Fruit fly (Drosophila melanogaster) whole organism, embryonic: Measurements from ENCODE around the gene Cp18.
A peak's percentile ranks its signal among the peaks of the same experiment; 100 is the strongest.

Experiments
- Adf1 ChIP-seq: fragments of 200-800 bp; sonication (Bioruptor generic); IDR thresholded peaks from 2 replicates; pipeline ENCODE4 v1.3.6; 2022; ENCODE audit warnings: missing biosample characterization, missing genetic modification characterization
- Antp ChIP-seq: fragments of 200-800 bp; sonication (Bioruptor generic); optimal IDR thresholded peaks from 3 replicates; lab custom pipeline; 2016; ENCODE audit warnings: missing biosample characterization, missing genetic modification characterization
- Bdp1 ChIP-seq: fragments of 200-800 bp; sonication (Bioruptor generic); optimal IDR thresholded peaks from 3 replicates; lab custom pipeline; 2016; ENCODE audit warnings: missing biosample characterization, missing genetic modification characterization
- Bgb ChIP-seq: fragments of 200-800 bp; sonication (Bioruptor generic); IDR thresholded peaks from 2 replicates; pipeline ENCODE4 v1.3.6; 2022; ENCODE audit warnings: missing biosample characterization, missing genetic modification characterization; ENCODE audit not compliant: partially characterized antibody
- CG10321 ChIP-seq: fragments of 200-800 bp; sonication (Bioruptor generic); IDR thresholded peaks from 2 replicates; pipeline ENCODE4 v1.3.6; 2022; ENCODE audit warnings: missing biosample characterization, missing genetic modification characterization
- CG12236 ChIP-seq: fragments of 200-800 bp; sonication (Bioruptor generic); optimal IDR thresholded peaks from 2 replicates; lab custom pipeline; 2016; ENCODE audit warnings: missing biosample characterization, missing genetic modification characterization
- CG13123 ChIP-seq: fragments of 200-800 bp; sonication (Bioruptor generic); optimal IDR thresholded peaks from 2 replicates; lab custom pipeline; 2016; ENCODE audit warnings: missing biosample characterization, missing genetic modification characterization
- CG14050 ChIP-seq: fragments of 200-800 bp; sonication (Bioruptor generic); IDR thresholded peaks from 3 replicates; pipeline ENCODE4 v1.3.6; 2022; ENCODE audit warnings: missing biosample characterization, missing genetic modification characterization
- CG16863 ChIP-seq: fragments of 200-800 bp; sonication (Bioruptor generic); optimal IDR thresholded peaks from 3 replicates; lab custom pipeline; 2016; ENCODE audit warnings: missing biosample characterization, missing genetic modification characterization
- CG17359 ChIP-seq: fragments of 200-800 bp; sonication (Bioruptor generic); optimal IDR thresholded peaks from 3 replicates; lab custom pipeline; 2018; ENCODE audit warnings: missing biosample characterization, mild to moderate bottlenecking, missing genetic modification characterization, moderate library complexity
- CG3726 ChIP-seq: fragments of 200-800 bp; sonication (Bioruptor generic); IDR thresholded peaks from 3 replicates; pipeline ENCODE4, ENCODE4 v1.3.6; 2022; ENCODE audit warnings: missing biosample characterization, missing genetic modification characterization
- CG3995 ChIP-seq: fragments of 200-800 bp; sonication (Bioruptor generic); optimal IDR thresholded peaks from 3 replicates; lab custom pipeline; 2016; ENCODE audit warnings: missing biosample characterization, missing genetic modification characterization
- CG4820 ChIP-seq: fragments of 200-800 bp; sonication (Bioruptor generic); optimal IDR thresholded peaks from 3 replicates; lab custom pipeline; 2016; ENCODE audit warnings: missing biosample characterization, missing genetic modification characterization
- CG6791 ChIP-seq: fragments of 200-800 bp; sonication (Bioruptor generic); IDR thresholded peaks from 3 replicates; pipeline ENCODE4 v1.3.6; 2022; ENCODE audit warnings: missing biosample characterization, missing genetic modification characterization; ENCODE audit not compliant: partially characterized antibody
- CG6854 ChIP-seq: fragments of 200-800 bp; sonication (Bioruptor generic); optimal IDR thresholded peaks from 3 replicates; lab custom pipeline; 2017; ENCODE audit warnings: missing biosample characterization, mild to moderate bottlenecking, missing genetic modification characterization
- CG7556 ChIP-seq: fragments of 200-800 bp; sonication (Bioruptor generic); optimal IDR thresholded peaks from 2 replicates; lab custom pipeline; 2017; ENCODE audit warnings: missing biosample characterization, mild to moderate bottlenecking, missing genetic modification characterization
- CG7745 ChIP-seq: fragments of 200-800 bp; sonication (Bioruptor generic); optimal IDR thresholded peaks from 2 replicates; lab custom pipeline; 2018; ENCODE audit warnings: missing biosample characterization, mild to moderate bottlenecking, missing genetic modification characterization, moderate library complexity
- CG7839 ChIP-seq: fragments of 200-800 bp; sonication (Bioruptor generic); optimal IDR thresholded peaks from 3 replicates; lab custom pipeline; 2018; ENCODE audit warnings: missing biosample characterization, mild to moderate bottlenecking, missing genetic modification characterization, moderate library complexity
- CG8089 ChIP-seq: fragments of 200-800 bp; sonication (Bioruptor generic); optimal IDR thresholded peaks from 3 replicates; lab custom pipeline; 2016; ENCODE audit warnings: missing biosample characterization, missing genetic modification characterization
- CG9817 ChIP-seq: fragments of 200-800 bp; sonication (Bioruptor generic); optimal IDR thresholded peaks from 2 replicates; lab custom pipeline; 2018; ENCODE audit warnings: missing biosample characterization, mild to moderate bottlenecking, missing genetic modification characterization, moderate library complexity
- CG9932 ChIP-seq: fragments of 200-800 bp; sonication (Bioruptor generic); IDR thresholded peaks from 2 replicates; pipeline ENCODE4 v1.3.6; 2022; ENCODE audit warnings: missing biosample characterization, missing genetic modification characterization
- CrebB ChIP-seq: fragments of 200-800 bp; sonication (Bioruptor generic); optimal IDR thresholded peaks from 3 replicates; lab custom pipeline; 2018; ENCODE audit warnings: missing biosample characterization, mild to moderate bottlenecking, missing genetic modification characterization
- D ChIP-seq, 2 experiments: fragments of 200-800 bp in 1 of 2; fragments of >200 bp in 1 of 2; sonication (Bioruptor generic) in 1 of 2; optimal IDR thresholded peaks; 2 replicates in 1 of 2; 3 replicates in 1 of 2; lab custom pipeline; 2017; ENCODE audit warnings: mild to moderate bottlenecking in 1 of 2, missing biosample characterization in 1 of 2, missing genetic modification characterization in 1 of 2, missing genetic modification reagents in 1 of 2
- Dll ChIP-seq: fragments of 200-800 bp; sonication (Bioruptor generic); IDR thresholded peaks from 4 replicates; pipeline ENCODE4 v1.3.6; 2022; ENCODE audit warnings: missing biosample characterization, missing genetic modification characterization; ENCODE audit not compliant: partially characterized antibody
- E2f1 ChIP-seq: fragments of 200-800 bp; sonication (Bioruptor generic); IDR thresholded peaks from 2 replicates; pipeline ENCODE4 v1.3.6; 2022; ENCODE audit warnings: missing biosample characterization, missing genetic modification characterization
- HLHmδ ChIP-seq: fragments of 200-800 bp; sonication (Bioruptor generic); optimal IDR thresholded peaks from 2 replicates; lab custom pipeline; 2018; ENCODE audit warnings: missing biosample characterization, mild to moderate bottlenecking, missing genetic modification characterization, moderate library complexity
- Hand ChIP-seq: fragments of 200-800 bp; sonication (Bioruptor generic); optimal IDR thresholded peaks from 2 replicates; lab custom pipeline; 2017; ENCODE audit warnings: mild to moderate bottlenecking, missing biosample characterization, missing genetic modification reagents, missing genetic modification characterization
- HmgD ChIP-seq: fragments of 200-800 bp; sonication (Bioruptor generic); optimal IDR thresholded peaks from 3 replicates; lab custom pipeline; 2016; ENCODE audit warnings: missing biosample characterization, missing genetic modification characterization
- Hr51 ChIP-seq, 2 experiments: fragments of 200-800 bp; sonication (Bioruptor generic); optimal IDR thresholded peaks; 2 replicates in 1 of 2; 3 replicates in 1 of 2; lab custom pipeline; 2016 to 2018; ENCODE audit warnings: missing biosample characterization in 2 of 2, missing genetic modification characterization in 2 of 2, mild to moderate bottlenecking in 1 of 2, moderate library complexity in 1 of 2
- MESR4 ChIP-seq: fragments of 200-800 bp; sonication (Bioruptor generic); optimal IDR thresholded peaks from 2 replicates; lab custom pipeline; 2018; ENCODE audit warnings: missing biosample characterization, mild to moderate bottlenecking, missing genetic modification characterization, moderate library complexity
- Oaz ChIP-seq: fragments of 200-800 bp; sonication (Bioruptor generic); IDR thresholded peaks from 2 replicates; pipeline ENCODE4 v1.3.6; 2022; ENCODE audit warnings: missing biosample characterization, missing genetic modification characterization
- Poxn ChIP-seq: fragments of 200-800 bp; sonication (Bioruptor generic); IDR thresholded peaks from 2 replicates; pipeline ENCODE4 v1.3.6; 2022; ENCODE audit warnings: missing biosample characterization, missing genetic modification characterization
- Ravus ChIP-seq: fragments of 200-800 bp; sonication (Bioruptor generic); IDR thresholded peaks from 2 replicates; pipeline ENCODE4 v1.3.6; 2022; ENCODE audit warnings: missing biosample characterization, missing genetic modification characterization
- Sin3A ChIP-seq: fragments of >200 bp; optimal IDR thresholded peaks from 2 replicates; lab custom pipeline; 2018
- Taf1 ChIP-seq: fragments of 200-800 bp; sonication (Bioruptor generic); IDR thresholded peaks from 2 replicates; pipeline ENCODE4 v1.3.6; 2022; ENCODE audit warnings: missing biosample characterization, missing genetic modification characterization
- Vsx1 ChIP-seq: fragments of 200-800 bp; sonication (Bioruptor generic); optimal IDR thresholded peaks from 2 replicates; lab custom pipeline; 2017; ENCODE audit warnings: missing biosample characterization, mild to moderate bottlenecking, missing genetic modification characterization, missing genetic modification reagents
- ase ChIP-seq: fragments of 200-800 bp; sonication (Bioruptor generic); IDR thresholded peaks from 3 replicates; pipeline ENCODE4 v1.3.6; 2022; ENCODE audit warnings: missing biosample characterization, missing genetic modification characterization
- dm ChIP-seq: fragments of 200-800 bp; sonication (Bioruptor generic); optimal IDR thresholded peaks from 3 replicates; lab custom pipeline; 2016; ENCODE audit warnings: missing biosample characterization, missing genetic modification characterization
- dmrt99B ChIP-seq: fragments of 200-800 bp; sonication (Bioruptor generic); optimal IDR thresholded peaks from 2 replicates; lab custom pipeline; 2018; ENCODE audit warnings: missing biosample characterization, mild to moderate bottlenecking, missing genetic modification characterization, moderate library complexity
- dpn ChIP-seq, 2 experiments: fragments of 200-800 bp; sonication (Bioruptor generic); optimal IDR thresholded peaks; 3 replicates each; lab custom pipeline; 2016; ENCODE audit warnings: missing biosample characterization in 2 of 2, missing genetic modification characterization in 2 of 2
- gce ChIP-seq: fragments of 200-800 bp; sonication (Bioruptor generic); IDR thresholded peaks from 3 replicates; pipeline ENCODE4 v1.3.6; 2022; ENCODE audit warnings: missing biosample characterization, missing genetic modification characterization
- gcm ChIP-seq: fragments of 200-800 bp; sonication (Bioruptor generic); optimal IDR thresholded peaks from 2 replicates; lab custom pipeline; 2019; ENCODE audit warnings: missing biosample characterization, mild to moderate bottlenecking, missing genetic modification characterization, moderate library complexity
- ken ChIP-seq: fragments of 200-800 bp; sonication (Bioruptor generic); IDR thresholded peaks from 3 replicates; pipeline ENCODE4 v1.3.6; 2022; ENCODE audit warnings: missing biosample characterization, missing genetic modification characterization
- klu ChIP-seq: fragments of 200-800 bp; sonication (Bioruptor generic); IDR thresholded peaks from 2 replicates; pipeline ENCODE4 v1.3.6; 2022; ENCODE audit warnings: missing biosample characterization, missing genetic modification characterization
- lola ChIP-seq, 3 experiments: fragments of >200 bp in 2 of 3; fragments of 200-800 bp in 1 of 3; sonication (Bioruptor generic) in 1 of 3; optimal IDR thresholded peaks; 2 replicates each; lab custom pipeline; 2017 to 2019; ENCODE audit warnings: missing biosample characterization in 3 of 3, missing genetic modification characterization in 3 of 3, mild to moderate bottlenecking in 1 of 3, moderate library complexity in 1 of 3
- ranshi ChIP-seq: fragments of 200-800 bp; sonication (Bioruptor generic); IDR thresholded peaks from 2 replicates; pipeline ENCODE4 v1.3.6; 2022; ENCODE audit warnings: missing biosample characterization, missing genetic modification characterization
- ro ChIP-seq: fragments of 200-800 bp; sonication (Bioruptor generic); IDR thresholded peaks from 2 replicates; pipeline ENCODE4 v1.3.6; 2022; ENCODE audit warnings: missing biosample characterization, missing genetic modification characterization
- slp2 ChIP-seq: fragments of 200-800 bp; sonication (Bioruptor generic); optimal IDR thresholded peaks from 2 replicates; lab custom pipeline; 2016; ENCODE audit warnings: missing biosample characterization, missing genetic modification characterization
- tap ChIP-seq: fragments of 200-800 bp; optimal IDR thresholded peaks from 3 replicates; lab custom pipeline; 2019; ENCODE audit warnings: missing biosample characterization, mild to moderate bottlenecking, missing genetic modification characterization, moderate library complexity
- toy ChIP-seq: fragments of 200-800 bp; sonication (Bioruptor generic); IDR thresholded peaks from 2 replicates; pipeline ENCODE4 v1.3.6; 2022; ENCODE audit warnings: missing biosample characterization, missing genetic modification characterization
- z ChIP-seq: fragments of 200-800 bp; sonication (Bioruptor generic); IDR thresholded peaks from 3 replicates; pipeline ENCODE4 v1.3.6; 2022; ENCODE audit warnings: missing biosample characterization, missing genetic modification characterization

The Cp18 gene

dm6 chr3L:8751262-8751661 lies 24.7 kb downstream of the Cp18 start (continued):
- no peak for TF ChIP-seq Bgb (GFP tag; lab: Robert Waterston, UW)
- TF ChIP-seq toy (GFP tag; lab: Robert Waterston, UW) = no peak
- peak; percentile 32 for TF ChIP-seq CG16863
- TF ChIP-seq CG4820 (GFP tag; lab: Kevin White, UChicago) = peak; percentile 58
- no peak for TF ChIP-seq slp2 (GFP tag; lab: Kevin White, UChicago)
- no peak for TF ChIP-seq klu (GFP tag; lab: Robert Waterston, UW)
- TF ChIP-seq HLHmδ (GFP tag; lab: Kevin White, UChicago) = no peak
- TF ChIP-seq CG8089 = no peak
- no peak for TF ChIP-seq Antp (GFP tag; lab: Kevin White, UChicago)
- TF ChIP-seq CG10321 (GFP tag; lab: Robert Waterston, UW) = no peak
- TF ChIP-seq Vsx1 = no peak
- no peak for TF ChIP-seq HmgD (GFP tag; lab: Kevin White, UChicago)
- no peak for TF ChIP-seq ase
- no peak for TF ChIP-seq CG7745
- TF ChIP-seq Bdp1 (GFP tag; lab: Kevin White, UChicago) = peak; percentile 6
- TF ChIP-seq CG12236 (GFP tag; lab: Kevin White, UChicago) = no peak
- no peak for TF ChIP-seq Dll (GFP tag; lab: Robert Waterston, UW)
- no peak for TF ChIP-seq CrebB (tag; lab: Kevin White, UChicago)
- peak; percentile 47 for TF ChIP-seq CG7556 (GFP tag; lab: Kevin White, UChicago)
- peak; percentile 25 for TF ChIP-seq tap (tag; lab: Kevin White, UChicago)
- no peak for TF ChIP-seq CG9817
- TF ChIP-seq ro = no peak
- peak; percentile 85 for TF ChIP-seq CG17359 (tag; lab: Kevin White, UChicago)
- TF ChIP-seq CG6791 (GFP tag; lab: Robert Waterston, UW) = no peak
- peak; percentile 32; the same call in 1 of the 3 replicates for TF ChIP-seq CG14050 (GFP tag; lab: Robert Waterston, UW)
- TF ChIP-seq MESR4 = no peak
- TF ChIP-seq Taf1 (GFP tag; lab: Robert Waterston, UW) = no peak
- TF ChIP-seq ken (GFP tag; lab: Robert Waterston, UW) = peak; percentile 67; the same call in 2 of the 3 replicates
- TF ChIP-seq Ravus (GFP tag; lab: Robert Waterston, UW) = no peak
- no peak for TF ChIP-seq lola (GFP tag; optimal IDR thresholded peaks at IDR 0.05; lab: Kevin White, UChicago)
- no peak for TF ChIP-seq CG3726
- TF ChIP-seq gcm (GFP tag; lab: Kevin White, UChicago) = peak; percentile 48
- peak; percentile 2 to 43 for TF ChIP-seq dpn (GFP tag; optimal IDR thresholded peaks at IDR 0.05; lab: Kevin White, UChicago)
- peak; percentile 81 for TF ChIP-seq dmrt99B (tag; lab: Kevin White, UChicago)
- no peak for TF ChIP-seq Oaz (GFP tag; lab: Robert Waterston, UW)
- TF ChIP-seq dm (GFP tag; lab: Kevin White, UChicago) = no peak
- TF ChIP-seq gce = 0 out of 3 replicates have a peak, but pooled peaks have one; percentile 40
- TF ChIP-seq Poxn = no peak
- TF ChIP-seq CG13123 (GFP tag; lab: Kevin White, UChicago) = no peak
- no peak for TF ChIP-seq Sin3A (lab: Kevin White, UChicago)
- TF ChIP-seq Adf1 (GFP tag; lab: Robert Waterston, UW) = no peak
- no peak for TF ChIP-seq z (GFP tag; lab: Robert Waterston, UW)
- peak; percentile 57 for TF ChIP-seq CG7839 (tag; lab: Kevin White, UChicago)
- TF ChIP-seq ranshi = no peak
- TF ChIP-seq D (optimal IDR thresholded peaks at IDR 0.05; lab: Kevin White, UChicago) = no peak
- peak; percentile 47 for TF ChIP-seq D (GFP tag; optimal IDR thresholded peaks at IDR 0.05; lab: Kevin White, UChicago)
- no peak for TF ChIP-seq Hand (GFP tag; lab: Kevin White, UChicago)
- peak in 1 of 2 experiments; percentile 71 for TF ChIP-seq Hr51 (GFP tag; optimal IDR thresholded peaks at IDR 0.05; lab: Kevin White, UChicago)
- TF ChIP-seq CG6854 (GFP tag; lab: Kevin White, UChicago) = no peak
- TF ChIP-seq CG9932 (GFP tag; lab: Robert Waterston, UW) = no peak
- TF ChIP-seq CG3995 = no peak
- 0 out of 2 replicates have a peak, but pooled peaks have one; percentile 18 for TF ChIP-seq E2f1
